Fruit fly (Drosophila melanogaster): ENCODE data around the gene Send2.

Gene Send2

DNA sequence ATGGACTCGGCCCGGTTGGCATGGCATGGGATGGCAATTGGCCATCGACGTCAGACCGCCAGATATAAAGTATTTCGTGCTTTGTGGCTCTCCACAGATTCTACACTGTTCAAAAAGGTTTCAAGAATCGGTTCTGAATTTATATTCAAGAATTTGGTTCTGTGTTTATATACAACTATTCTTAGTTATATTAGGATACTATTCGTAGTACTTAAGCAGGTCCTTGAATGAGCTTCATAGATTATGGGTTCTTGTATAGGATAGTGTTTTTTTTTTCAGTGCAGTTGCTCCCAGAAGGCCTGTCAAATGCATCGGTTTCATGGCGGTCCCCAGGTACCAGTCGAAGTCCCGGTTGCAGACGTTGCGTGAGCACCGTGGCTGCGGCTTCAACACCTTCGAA, 40.0 kb upstream of the Send2 start (continued):
- TF ChIP-seq CG10631 (GFP tag; optimal IDR thresholded peaks at IDR 0.05) (peak; percentile 95), CG11762 (GFP tag; optimal IDR thresholded peaks at IDR 0.05; ENCODE audit: insufficient read depth) (peak; percentile 91), CG3919 (GFP tag; optimal IDR thresholded peaks at IDR 0.05) (peak; percentile 95), CG15336 (GFP tag; IDR thresholded peaks at IDR 0.05) (peak; percentile 81), CG31627 (GFP tag; optimal IDR thresholded peaks at IDR 0.05) (peak; percentile 94), CG32006 (GFP tag; optimal IDR thresholded peaks at IDR 0.05) (peak; percentile 81), CG11902 (GFP tag; optimal IDR thresholded peaks at IDR 0.05) (peak; percentile 84), Eip93F (GFP tag; optimal IDR thresholded peaks at IDR 0.05) (peak; percentile 94), Sox15 (GFP tag; optimal IDR thresholded peaks at IDR 0.05) (peak; percentile 82), svp (GFP tag) (peak; percentile 95), fkh (GFP tag; optimal IDR thresholded peaks at IDR 0.05) (no peak), CG16779 (tag; optimal IDR thresholded peaks at IDR 0.05) (peak; percentile 69), spab (GFP tag; optimal IDR thresholded peaks at IDR 0.05) (peak; percentile 92), CG11294 (GFP tag; IDR thresholded peaks at IDR 0.05) (peak; percentile 59), Hr38 (GFP tag; optimal IDR thresholded peaks at IDR 0.05) (no peak), salr (GFP tag; optimal IDR thresholded peaks at IDR 0.05) (peak; percentile 78 to 89), CG6163 (GFP tag; IDR thresholded peaks at IDR 0.05) (peak; percentile 94), esn (GFP tag; optimal IDR thresholded peaks at IDR 0.05) (peak; percentile 97), Smox (GFP tag; optimal IDR thresholded peaks at IDR 0.05) (peak; percentile 94), dac (GFP tag; optimal IDR thresholded peaks at IDR 0.05) (peak; percentile 44), fd85E (GFP tag; optimal IDR thresholded peaks at IDR 0.05) (peak; percentile 67), net (GFP tag; optimal IDR thresholded peaks at IDR 0.05) (peak; percentile 90), vri (GFP tag; optimal IDR thresholded peaks at IDR 0.05) (peak; percentile 94), Sox14 (GFP tag; optimal IDR thresholded peaks at IDR 0.05) (peak; percentile 94), CG8632 (GFP tag; optimal IDR thresholded peaks at IDR 0.05) (peak; percentile 87)

DNA sequence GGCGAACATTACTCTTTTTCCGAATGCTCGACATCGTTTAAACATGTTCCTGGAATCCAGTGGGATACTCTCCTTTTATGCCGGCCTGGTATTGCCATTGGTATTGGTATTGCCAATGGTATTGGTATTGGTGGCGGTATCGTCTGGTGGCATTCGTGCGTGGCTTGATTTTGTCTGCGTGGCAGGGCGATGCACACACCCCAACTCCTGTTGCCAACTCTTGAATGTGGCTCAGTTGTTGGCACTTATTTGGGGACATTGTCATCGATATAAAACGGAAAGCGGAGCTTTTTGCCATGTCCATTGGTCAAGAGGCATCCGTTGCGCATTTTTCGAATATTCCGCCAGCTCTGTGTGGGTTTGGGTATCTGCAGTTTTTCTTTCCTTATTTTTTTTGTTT, 35.4 kb upstream of the Send2 start:
- TF ChIP-seq Eip78C (GFP tag) (peak; percentile 62), CG11762 (GFP tag; optimal IDR thresholded peaks at IDR 0.05; ENCODE audit: insufficient read depth) (no peak), CG9139 (GFP tag; optimal IDR thresholded peaks at IDR 0.05) (no peak), pdm3 (GFP tag; optimal IDR thresholded peaks at IDR 0.05) (no peak), svp (GFP tag) (no peak), fd85E (GFP tag; optimal IDR thresholded peaks at IDR 0.05) (no peak), achi (GFP tag; optimal IDR thresholded peaks at IDR 0.05) (no peak), Eip93F (GFP tag; optimal IDR thresholded peaks at IDR 0.05) (no peak), CG10669 (GFP tag; optimal IDR thresholded peaks at IDR 0.05) (no peak), Hr38 (GFP tag; optimal IDR thresholded peaks at IDR 0.05) (no peak), Hr39 (GFP tag; optimal IDR thresholded peaks at IDR 0.05) (no peak), Sox15 (GFP tag; optimal IDR thresholded peaks at IDR 0.05) (no peak), salr (GFP tag; optimal IDR thresholded peaks at IDR 0.05) (no peak), Sox102F (GFP tag; optimal IDR thresholded peaks at IDR 0.05) (peak; percentile 13), acj6 (GFP tag; optimal IDR thresholded peaks at IDR 0.05) (no peak), OdsH (GFP tag; optimal IDR thresholded peaks at IDR 0.05) (no peak), ss (GFP tag; optimal IDR thresholded peaks at IDR 0.05) (peak in 1 of 2 experiments; percentile 4), CG34406 (GFP tag; optimal IDR thresholded peaks at IDR 0.05) (no peak), CG3919 (GFP tag; optimal IDR thresholded peaks at IDR 0.05) (no peak)

DNA sequence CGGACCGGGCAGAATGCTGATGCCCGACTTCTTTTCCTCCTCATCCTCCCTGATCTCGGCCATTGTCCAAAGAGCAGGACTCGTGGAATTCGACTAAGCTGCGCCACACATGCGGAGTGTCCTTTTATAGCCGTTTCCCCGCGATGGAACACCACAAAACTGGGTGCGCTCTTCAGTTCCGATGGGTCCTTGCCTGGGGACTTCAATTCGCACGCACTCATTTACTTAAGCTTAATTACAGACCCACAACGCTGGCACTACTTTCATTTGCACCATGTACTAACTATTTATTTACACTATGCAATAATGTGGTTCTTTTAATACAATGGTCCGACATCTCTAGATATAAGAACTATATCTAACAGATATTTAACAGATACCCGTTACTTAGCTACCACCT, 34.6 kb upstream of the Send2 start, which contains the start of gene ppk:
Gene ppk, minus strand, starts transcription at position 101 of the 400 bp plus-strand sequence.
- TF ChIP-seq CG15336 (GFP tag; IDR thresholded peaks at IDR 0.05) = no peak
- no peak for TF ChIP-seq CG7368 (GFP tag; optimal IDR thresholded peaks at IDR 0.05)
- no peak for TF ChIP-seq CG11902 (GFP tag; optimal IDR thresholded peaks at IDR 0.05)
- no peak for TF ChIP-seq dac (GFP tag; optimal IDR thresholded peaks at IDR 0.05)
- no peak for TF ChIP-seq Sox15 (GFP tag; optimal IDR thresholded peaks at IDR 0.05)
- no peak for TF ChIP-seq CG16779 (tag; optimal IDR thresholded peaks at IDR 0.05)
- no peak for TF ChIP-seq CG6808 (GFP tag; optimal IDR thresholded peaks at IDR 0.05)
- TF ChIP-seq Sox102F (GFP tag; optimal IDR thresholded peaks at IDR 0.05) = no peak
- TF ChIP-seq Hr39 (GFP tag; optimal IDR thresholded peaks at IDR 0.05) = no peak
- no peak for TF ChIP-seq CG3919 (GFP tag; optimal IDR thresholded peaks at IDR 0.05)
- no peak for TF ChIP-seq esn (GFP tag; optimal IDR thresholded peaks at IDR 0.05)
- no peak for TF ChIP-seq salr (GFP tag; optimal IDR thresholded peaks at IDR 0.05)
- no peak for TF ChIP-seq Blimp-1 (GFP tag; optimal IDR thresholded peaks at IDR 0.05)
- TF ChIP-seq Hr4 (GFP tag; optimal IDR thresholded peaks at IDR 0.05) = no peak

Measured in whole organism, prepupa.